Worm (Caenorhabditis elegans) whole organism, L2 larva: ENCODE results near the gene Y57A10A.24.

Source experiments
- R02D3.7 ChIP-seq: fragments of 150-350 bp; optimal IDR thresholded peaks from 2 replicates; lab custom pipeline; 2014; ENCODE audit warnings: missing biosample characterization, missing genetic modification characterization
- egl-27 ChIP-seq: sonication (generic microtip); optimal IDR thresholded peaks from 3 replicates; lab custom pipeline; 2017; ENCODE audit warnings: missing biosample characterization, missing genetic modification reagents, missing genetic modification characterization
- lin-39 ChIP-seq: fragments of 150-350 bp; optimal IDR thresholded peaks from 2 replicates; lab custom pipeline; 2014; ENCODE audit warnings: missing biosample characterization, missing genetic modification reagents, missing genetic modification characterization
- lsy-2 ChIP-seq, 2 experiments: fragments of 150-350 bp in 1 of 2; sonication (generic microtip) in 1 of 2; optimal IDR thresholded peaks; 2 replicates each; lab custom pipeline; 2014 to 2017; ENCODE audit warnings: missing biosample characterization in 2 of 2, missing genetic modification characterization in 2 of 2
- nhr-12 ChIP-seq: fragments of 150-350 bp; optimal IDR thresholded peaks from 2 replicates; lab custom pipeline; 2014; ENCODE audit warnings: missing biosample characterization, missing genetic modification characterization
- nhr-237 ChIP-seq: fragments of 150-350 bp; optimal IDR thresholded peaks from 2 replicates; lab custom pipeline; 2014; ENCODE audit warnings: missing biosample characterization, missing genetic modification characterization
- unc-62 ChIP-seq: fragments of 150-350 bp; optimal IDR thresholded peaks from 2 replicates; lab custom pipeline; 2014; ENCODE audit warnings: missing biosample characterization, missing genetic modification reagents, missing genetic modification characterization
- ztf-11 ChIP-seq: sonication (generic microtip); optimal IDR thresholded peaks from 2 replicates; lab custom pipeline; 2017; ENCODE audit warnings: missing biosample characterization, missing genetic modification characterization

DNA sequence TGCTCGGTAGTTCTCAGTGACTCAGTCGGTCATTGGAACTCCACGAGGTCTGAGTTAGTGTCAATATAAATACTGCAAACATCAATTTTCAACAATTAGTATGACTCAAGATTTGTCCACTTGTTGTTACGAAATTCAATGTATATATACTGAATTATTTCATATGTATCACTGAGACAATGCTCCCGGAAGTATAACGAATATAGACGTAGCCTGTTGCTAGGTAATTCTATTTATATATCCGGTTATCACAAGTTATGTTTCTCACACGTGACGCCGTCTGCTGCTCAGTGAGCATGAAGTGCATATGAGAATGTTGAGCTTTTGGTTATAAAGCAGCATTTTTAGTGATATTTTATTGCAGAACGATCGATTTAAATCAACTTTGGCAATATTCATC, 17.8 kb downstream of the Y57A10A.24 start:
- TF ChIP-seq egl-27 (tag; lab: Kevin White, UChicago) (no peak), lsy-2 (tag; optimal IDR thresholded peaks at IDR 0.05; lab: Kevin White, UChicago) (no peak), nhr-237 (tag; lab: Kevin White, UChicago) (no peak), lin-39 (no peak), nhr-12 (no peak), ztf-11 (tag; lab: Kevin White, UChicago) (no peak), unc-62 (no peak), R02D3.7 (tag; lab: Kevin White, UChicago) (no peak)
